Fruit fly (Drosophila melanogaster): ENCODE data around the gene CG13293.
A peak's percentile ranks its signal among the peaks of the same experiment; 100 is the strongest.

CG13293 gene

DNA sequence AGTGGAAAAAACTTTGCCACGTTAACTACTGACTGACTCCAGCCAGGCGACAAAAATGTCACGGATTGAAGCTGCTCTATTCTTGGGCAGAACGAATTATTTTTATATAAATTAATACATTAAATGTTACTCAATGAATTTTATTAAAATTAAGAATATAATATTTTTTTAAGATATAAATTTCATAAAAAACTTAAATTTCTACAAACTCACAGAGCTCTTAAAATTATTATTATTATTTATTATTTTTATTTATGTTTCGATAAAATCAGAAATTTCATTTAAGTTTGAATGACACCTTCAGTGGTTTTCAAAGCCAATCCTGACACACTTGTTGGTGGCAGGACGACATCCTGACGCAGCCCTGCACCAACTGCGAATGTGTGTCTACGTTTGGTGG is 2.5 kb downstream of the CG13293 start (continued):
- TF ChIP-seq CG12219 (GFP tag; optimal IDR thresholded peaks at IDR 0.05) (no peak), lola (GFP tag; optimal IDR thresholded peaks at IDR 0.05) (peak in 1 of 3 experiments; percentile 38), Gug (GFP tag; IDR thresholded peaks at IDR 0.05) (no peak), CG30403 (GFP tag; optimal IDR thresholded peaks at IDR 0.05) (peak; percentile 15), zfh2 (GFP tag; optimal IDR thresholded peaks at IDR 0.05) (no peak), CG31441 (GFP tag; IDR thresholded peaks at IDR 0.05) (peak; percentile 55; the same call in 1 of the 2 replicates), CG10959 (GFP tag; IDR thresholded peaks at IDR 0.05) (no peak), CG17361 (GFP tag; IDR thresholded peaks at IDR 0.05) (peak; percentile 23; the same call in 1 of the 3 replicates), zen (tag; optimal IDR thresholded peaks at IDR 0.05) (no peak), sima (GFP tag; optimal IDR thresholded peaks at IDR 0.05) (no peak), CG18476 (GFP tag; optimal IDR thresholded peaks at IDR 0.05) (no peak), grau (tag; optimal IDR thresholded peaks at IDR 0.05) (peak; percentile 48), trem (tag; optimal IDR thresholded peaks at IDR 0.05) (peak; percentile 29), CG10654 (GFP tag; optimal IDR thresholded peaks at IDR 0.05) (no peak), cwo (GFP tag; optimal IDR thresholded peaks at IDR 0.05) (peak; percentile 12), cato (GFP tag; optimal IDR thresholded peaks at IDR 0.05; ENCODE audit: borderline replicate concordance) (no peak), Dp (GFP tag; optimal IDR thresholded peaks at IDR 0.05) (no peak), CG34422 (GFP tag; IDR thresholded peaks at IDR 0.05) (no peak), CG7556 (GFP tag; optimal IDR thresholded peaks at IDR 0.05) (peak; percentile 67), Xrp1 (GFP tag; IDR thresholded peaks at IDR 0.05) (0 out of 2 replicates have a peak, but pooled peaks have one; percentile 23), CG17359 (tag; optimal IDR thresholded peaks at IDR 0.05) (peak; percentile 6), CG13424 (tag; optimal IDR thresholded peaks at IDR 0.05) (peak; percentile 51), CG5180 (GFP tag; optimal IDR thresholded peaks at IDR 0.05) (no peak), CG4360 (GFP tag; IDR thresholded peaks at IDR 0.05) (peak; percentile 30; the same call in 1 of the 2 replicates), Max (GFP tag; optimal IDR thresholded peaks at IDR 0.05) (no peak), bsh (GFP tag; optimal IDR thresholded peaks at IDR 0.05) (peak in 1 of 2 experiments; percentile 70), CG9609 (GFP tag; optimal IDR thresholded peaks at IDR 0.05) (no peak), CG12659 (GFP tag; optimal IDR thresholded peaks at IDR 0.05) (peak; percentile 9), CG12236 (GFP tag; optimal IDR thresholded peaks at IDR 0.05) (no peak), az2 (GFP tag; optimal IDR thresholded peaks at IDR 0.05) (peak; percentile 13), CG7271 (tag; optimal IDR thresholded peaks at IDR 0.05) (no peak), corto (GFP tag; optimal IDR thresholded peaks at IDR 0.05) (no peak), gem (tag; optimal IDR thresholded peaks at IDR 0.05) (peak; percentile 63), prd (optimal IDR thresholded peaks at IDR 0.05) (no peak), prd (GFP tag; IDR thresholded peaks at IDR 0.05) (no peak), tio (GFP tag; optimal IDR thresholded peaks at IDR 0.05) (peak; percentile 4), CG10366 (GFP tag; IDR thresholded peaks at IDR 0.05) (no peak), disco-r (GFP tag; optimal IDR thresholded peaks at IDR 0.05) (no peak), CG3065 (GFP tag; optimal IDR thresholded peaks at IDR 0.05) (no peak), tx (GFP tag; optimal IDR thresholded peaks at IDR 0.05) (no peak), CG4854 (GFP tag; optimal IDR thresholded peaks at IDR 0.05) (no peak), YL-1 (GFP tag; optimal IDR thresholded peaks at IDR 0.05) (no peak), CG2678 (tag; optimal IDR thresholded peaks at IDR 0.05) (peak; percentile 63), NC2α (GFP tag; optimal IDR thresholded peaks at IDR 0.05) (no peak), dysf (GFP tag; IDR thresholded peaks at IDR 0.05) (peak; percentile 47; the same call in 2 of the 3 replicates), Taf1 (GFP tag; IDR thresholded peaks at IDR 0.05) (no peak), Fer1 (GFP tag; optimal IDR thresholded peaks at IDR 0.05) (peak; percentile 52), CG10979 (tag; optimal IDR thresholded peaks at IDR 0.05) (peak; percentile 51), CG32772 (GFP tag; IDR thresholded peaks at IDR 0.05) (no peak), CG15073 (GFP tag; optimal IDR thresholded peaks at IDR 0.05) (no peak), B-H2 (GFP tag; optimal IDR thresholded peaks at IDR 0.05) (no peak)
